Worm (Caenorhabditis elegans): ENCODE results near the gene ndub-2.
A peak's percentile ranks its signal among the peaks of the same experiment; 100 is the strongest.

DNA sequence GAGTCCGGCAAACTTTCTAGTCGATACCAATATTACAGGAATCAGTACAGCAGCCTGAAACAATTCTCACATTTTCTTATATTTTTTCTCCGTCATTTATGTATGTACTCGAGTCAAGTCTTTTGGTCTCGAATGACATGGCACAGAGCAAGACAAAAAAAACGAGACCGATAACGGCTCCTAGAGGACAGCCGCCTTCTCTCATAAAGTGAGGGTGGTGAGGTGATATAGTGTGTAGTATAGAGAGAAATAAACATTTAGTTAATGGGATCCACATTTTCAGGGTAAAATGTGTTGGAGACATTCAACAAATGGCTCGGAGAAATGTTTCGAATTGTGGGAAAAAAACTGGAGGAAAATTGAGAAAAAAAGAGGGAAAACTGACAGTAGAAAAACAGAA, 34.0 kb upstream of the ndub-2 start:
- TF ChIP-seq W03F9.2 (tag; optimal IDR thresholded peaks at IDR 0.05) (no peak), him-1 (tag; optimal IDR thresholded peaks at IDR 0.05) (peak; percentile 9)

Measured in whole organism, L4/young adult.